Fruit fly (Drosophila melanogaster) whole organism, prepupa: ENCODE measurements around the gene disp.

ENCODE experiments used
- Blimp-1 ChIP-seq: fragments of 200-800 bp; sonication (Bioruptor generic); optimal IDR thresholded peaks from 3 replicates; lab custom pipeline; 2017; ENCODE audit warnings: missing biosample characterization, missing genetic modification characterization, mild to moderate bottlenecking, moderate library complexity, missing genetic modification reagents
- CG10669 ChIP-seq: fragments of 200-800 bp; sonication (Bioruptor generic); optimal IDR thresholded peaks from 3 replicates; lab custom pipeline; 2018; ENCODE audit warnings: missing biosample characterization, mild to moderate bottlenecking, missing genetic modification characterization, moderate library complexity
- CG11294 ChIP-seq: fragments of 200-800 bp; sonication (Bioruptor generic); IDR thresholded peaks from 2 replicates; pipeline ENCODE4 v1.3.6; 2022; ENCODE audit warnings: missing biosample characterization, missing genetic modification characterization
- CG11762 ChIP-seq: fragments of 200-800 bp; sonication (Bioruptor generic); optimal IDR thresholded peaks from 3 replicates; lab custom pipeline; 2016; ENCODE audit warnings: missing biosample characterization, missing genetic modification characterization; ENCODE audit not compliant: insufficient read depth
- CG11902 ChIP-seq: fragments of 200-800 bp; sonication (Bioruptor generic); optimal IDR thresholded peaks from 3 replicates; lab custom pipeline; 2016; ENCODE audit warnings: missing biosample characterization, missing genetic modification characterization
- CG15336 ChIP-seq: fragments of 200-800 bp; sonication (Bioruptor generic); IDR thresholded peaks from 2 replicates; pipeline ENCODE4 v1.3.6; 2022; ENCODE audit warnings: missing biosample characterization, missing genetic modification characterization
- CG1621 ChIP-seq: fragments of 200-800 bp; sonication (Bioruptor generic); optimal IDR thresholded peaks from 3 replicates; lab custom pipeline; 2018; ENCODE audit warnings: missing biosample characterization, mild to moderate bottlenecking, missing genetic modification characterization
- CG16779 ChIP-seq: fragments of 200-800 bp; sonication (Bioruptor generic); optimal IDR thresholded peaks from 3 replicates; lab custom pipeline; 2017; ENCODE audit warnings: missing biosample characterization, mild to moderate bottlenecking, missing genetic modification characterization
- CG31627 ChIP-seq: fragments of 200-800 bp; sonication (Bioruptor generic); optimal IDR thresholded peaks from 3 replicates; lab custom pipeline; 2016; ENCODE audit warnings: missing biosample characterization, missing genetic modification characterization
- CG32006 ChIP-seq: fragments of 200-800 bp; sonication (Bioruptor generic); optimal IDR thresholded peaks from 3 replicates; lab custom pipeline; 2017; ENCODE audit warnings: missing biosample characterization, mild to moderate bottlenecking, missing genetic modification characterization
- CG3919 ChIP-seq: fragments of 200-800 bp; sonication (Bioruptor generic); optimal IDR thresholded peaks from 3 replicates; lab custom pipeline; 2016; ENCODE audit warnings: missing biosample characterization, missing genetic modification characterization
- CG6163 ChIP-seq: fragments of 200-800 bp; sonication (Bioruptor generic); IDR thresholded peaks from 3 replicates; pipeline ENCODE4 v1.3.6; 2022; ENCODE audit warnings: missing biosample characterization, missing genetic modification characterization
- CG6276 ChIP-seq: fragments of 200-800 bp; sonication (Bioruptor generic); optimal IDR thresholded peaks from 2 replicates; lab custom pipeline; 2017; ENCODE audit warnings: missing biosample characterization, mild to moderate bottlenecking, missing genetic modification characterization
- CG6792 ChIP-seq: fragments of 200-800 bp; sonication (Bioruptor generic); optimal IDR thresholded peaks from 3 replicates; lab custom pipeline; 2016; ENCODE audit warnings: missing biosample characterization, missing genetic modification characterization
- CG6808 ChIP-seq: fragments of 200-800 bp; sonication (Bioruptor generic); optimal IDR thresholded peaks from 3 replicates; lab custom pipeline; 2017; ENCODE audit warnings: missing biosample characterization, missing genetic modification characterization, mild to moderate bottlenecking, moderate library complexity, missing genetic modification reagents
- CG8119 ChIP-seq: fragments of 200-800 bp; sonication (Bioruptor generic); IDR thresholded peaks from 3 replicates; pipeline ENCODE4 v1.3.6; 2022; ENCODE audit warnings: missing biosample characterization, missing genetic modification characterization
- CG8319 ChIP-seq: fragments of 200-800 bp; sonication (Bioruptor generic); optimal IDR thresholded peaks from 3 replicates; lab custom pipeline; 2016; ENCODE audit warnings: missing biosample characterization, missing genetic modification characterization
- CG8632 ChIP-seq: fragments of 200-800 bp; sonication (Bioruptor generic); optimal IDR thresholded peaks from 3 replicates; lab custom pipeline; 2016; ENCODE audit warnings: missing biosample characterization, missing genetic modification characterization
- Eip75B ChIP-seq: fragments of 200-800 bp; sonication (Bioruptor generic); optimal IDR thresholded peaks from 3 replicates; lab custom pipeline; 2016; ENCODE audit warnings: missing biosample characterization, missing genetic modification characterization
- Eip78C ChIP-seq: fragments of 200-800 bp; sonication (Bioruptor generic); peaks from one replicate; lab custom pipeline; 2016; ENCODE audit warnings: missing biosample characterization, missing genetic modification characterization
- Eip93F ChIP-seq: fragments of 200-800 bp; sonication (Bioruptor generic); optimal IDR thresholded peaks from 2 replicates; lab custom pipeline; 2016; ENCODE audit warnings: missing biosample characterization, mild to moderate bottlenecking, missing genetic modification characterization
- Ets21C ChIP-seq: fragments of 200-800 bp; sonication (Bioruptor generic); optimal IDR thresholded peaks from 3 replicates; lab custom pipeline; 2016; ENCODE audit warnings: missing biosample characterization, missing genetic modification characterization
- Hr38 ChIP-seq: sonication (Bioruptor generic); optimal IDR thresholded peaks from 2 replicates; lab custom pipeline; 2016; ENCODE audit warnings: missing biosample characterization, missing genetic modification characterization
- Hr39 ChIP-seq: fragments of 200-800 bp; sonication (Bioruptor generic); optimal IDR thresholded peaks from 2 replicates; lab custom pipeline; 2016; ENCODE audit warnings: missing biosample characterization, missing genetic modification characterization
- Hr4 ChIP-seq: fragments of 200-800 bp; sonication (Bioruptor generic); optimal IDR thresholded peaks from 3 replicates; lab custom pipeline; 2016; ENCODE audit warnings: missing biosample characterization, missing genetic modification characterization
- Lpt ChIP-seq: fragments of 200-800 bp; sonication (Bioruptor generic); optimal IDR thresholded peaks from 3 replicates; lab custom pipeline; 2016; ENCODE audit warnings: missing biosample characterization, missing genetic modification characterization
- Met ChIP-seq: fragments of 200-800 bp; sonication (Bioruptor generic); optimal IDR thresholded peaks from 3 replicates; lab custom pipeline; 2016; ENCODE audit warnings: missing biosample characterization, missing genetic modification characterization
- OdsH ChIP-seq: fragments of 200-800 bp; sonication (Bioruptor generic); optimal IDR thresholded peaks from 3 replicates; lab custom pipeline; 2016; ENCODE audit warnings: missing biosample characterization, missing genetic modification characterization
- Sox14 ChIP-seq: fragments of 200-800 bp; sonication (Bioruptor generic); optimal IDR thresholded peaks from 3 replicates; lab custom pipeline; 2016; ENCODE audit warnings: missing biosample characterization, missing genetic modification characterization
- Sox15 ChIP-seq: fragments of 200-800 bp; sonication (Bioruptor generic); optimal IDR thresholded peaks from 3 replicates; lab custom pipeline; 2016; ENCODE audit warnings: missing biosample characterization, missing genetic modification characterization
- achi ChIP-seq: fragments of 200-800 bp; sonication (Bioruptor generic); optimal IDR thresholded peaks from 3 replicates; lab custom pipeline; 2016; ENCODE audit warnings: missing biosample characterization, missing genetic modification characterization
- cyc ChIP-seq: fragments of 200-800 bp; sonication (Bioruptor generic); optimal IDR thresholded peaks from 3 replicates; lab custom pipeline; 2016; ENCODE audit warnings: missing biosample characterization, missing genetic modification characterization
- eg ChIP-seq: fragments of 200-800 bp; sonication (Bioruptor generic); IDR thresholded peaks from 3 replicates; pipeline ENCODE4 v1.3.6; 2022; ENCODE audit warnings: missing biosample characterization, missing genetic modification characterization
- esn ChIP-seq: fragments of 200-800 bp; sonication (Bioruptor generic); optimal IDR thresholded peaks from 2 replicates; lab custom pipeline; 2016; ENCODE audit warnings: missing biosample characterization, mild to moderate bottlenecking, missing genetic modification characterization, moderate library complexity
- fd59A ChIP-seq: fragments of 200-800 bp; sonication (Bioruptor generic); optimal IDR thresholded peaks from 2 replicates; lab custom pipeline; 2017; ENCODE audit warnings: missing biosample characterization, mild to moderate bottlenecking, missing genetic modification characterization, missing genetic modification reagents
- fd85E ChIP-seq: fragments of 200-800 bp; sonication (Bioruptor generic); optimal IDR thresholded peaks from 3 replicates; lab custom pipeline; 2016; ENCODE audit warnings: missing biosample characterization, missing genetic modification characterization
- lz ChIP-seq: fragments of 200-800 bp; sonication (Bioruptor generic); optimal IDR thresholded peaks from 3 replicates; lab custom pipeline; 2016; ENCODE audit warnings: missing biosample characterization, missing genetic modification characterization
- net ChIP-seq: fragments of 200-800 bp; sonication (Bioruptor generic); optimal IDR thresholded peaks from 3 replicates; lab custom pipeline; 2016; ENCODE audit warnings: missing biosample characterization, missing genetic modification characterization
- salr ChIP-seq, 2 experiments: fragments of 200-800 bp; sonication (Bioruptor generic); optimal IDR thresholded peaks; 3 replicates each; lab custom pipeline; 2016 to 2018; ENCODE audit warnings: missing biosample characterization in 2 of 2, missing genetic modification characterization in 2 of 2, mild to moderate bottlenecking in 1 of 2
- ss ChIP-seq, 2 experiments: fragments of 200-800 bp; sonication (Bioruptor generic); optimal IDR thresholded peaks; 2 replicates in 1 of 2; 3 replicates in 1 of 2; lab custom pipeline; 2017 to 2018; ENCODE audit warnings: mild to moderate bottlenecking in 2 of 2, missing biosample characterization in 2 of 2, missing genetic modification characterization in 2 of 2, moderate library complexity in 1 of 2
- svp ChIP-seq: fragments of 200-800 bp; sonication (Bioruptor generic); peaks from one replicate; lab custom pipeline; 2016; ENCODE audit warnings: missing biosample characterization, missing genetic modification characterization
- topi ChIP-seq: fragments of 200-800 bp; sonication (Bioruptor generic); optimal IDR thresholded peaks from 3 replicates; lab custom pipeline; 2016; ENCODE audit warnings: missing biosample characterization, missing genetic modification characterization
- vri ChIP-seq: fragments of 200-800 bp; sonication (Bioruptor generic); optimal IDR thresholded peaks from 3 replicates; lab custom pipeline; 2016; ENCODE audit warnings: missing biosample characterization, mild to moderate bottlenecking, missing genetic modification characterization

Gene disp

dm6 chr3R:5824456-5824855 lies 31.7 kb downstream of the disp start, which contains the start of the genes Sec20 and dgrn (continued):
- TF ChIP-seq salr (GFP tag; optimal IDR thresholded peaks at IDR 0.05; lab: Kevin White, UChicago) (no peak), Eip93F (GFP tag; lab: Kevin White, UChicago) (peak; percentile 52), Blimp-1 (GFP tag; lab: Kevin White, UChicago) (no peak), topi (GFP tag; lab: Kevin White, UChicago) (peak; percentile 64), lz (GFP tag; lab: Kevin White, UChicago) (peak; percentile 66), CG8119 (GFP tag; lab: Robert Waterston, UW) (no peak), CG3919 (GFP tag; lab: Kevin White, UChicago) (no peak), CG11762 (peak; percentile 19), CG11902 (GFP tag; lab: Kevin White, UChicago) (peak; percentile 35), Hr39 (GFP tag; lab: Kevin White, UChicago) (peak; percentile 53), CG10669 (GFP tag; lab: Kevin White, UChicago) (no peak), fd85E (no peak), Eip75B (peak; percentile 50), Hr38 (no peak)

dm6 chr3R:5821750-5822149 lies 34.4 kb downstream of the disp start, which contains the start of gene CG46303:
TSS of gene CG46303 (plus strand) at chr3R:5821972.
- TF ChIP-seq esn (GFP tag; lab: Kevin White, UChicago): no peak
- no peak for TF ChIP-seq fd59A
- TF ChIP-seq CG10669 (GFP tag; lab: Kevin White, UChicago): no peak
- no peak for TF ChIP-seq CG8319
- no peak for TF ChIP-seq OdsH
- TF ChIP-seq fd85E: no peak
- no peak for TF ChIP-seq CG6792
- TF ChIP-seq lz (GFP tag; lab: Kevin White, UChicago): no peak
- TF ChIP-seq CG16779: no peak
- TF ChIP-seq Met (GFP tag; lab: Kevin White, UChicago): no peak
- TF ChIP-seq eg (GFP tag; lab: Robert Waterston, UW): no peak
- TF ChIP-seq cyc (GFP tag; lab: Kevin White, UChicago): no peak
- TF ChIP-seq Sox14: no peak
- TF ChIP-seq CG11294 (GFP tag; lab: Robert Waterston, UW): no peak
- no peak for TF ChIP-seq Lpt (GFP tag; lab: Kevin White, UChicago)
- TF ChIP-seq CG3919 (GFP tag; lab: Kevin White, UChicago): no peak
- TF ChIP-seq CG6276 (GFP tag; lab: Kevin White, UChicago): no peak
- TF ChIP-seq CG8632 (GFP tag; lab: Kevin White, UChicago): no peak

- no peak for TF ChIP-seq fd59A
- TF ChIP-seq Eip78C (GFP tag; lab: Kevin White, UChicago): peak; percentile 61
- TF ChIP-seq fd85E: no peak
Observed at dm6 chr3R:5821243-5821642, 34.9 kb downstream of the disp start, which contains the start of gene Hpr1. TSS of gene Hpr1 (minus strand) at chr3R:5821440.

- TF ChIP-seq esn (GFP tag; lab: Kevin White, UChicago) (no peak), Ets21C (GFP tag; lab: Kevin White, UChicago) (no peak), CG1621 (tag; lab: Kevin White, UChicago) (peak; percentile 4), Eip93F (GFP tag; lab: Kevin White, UChicago) (no peak), CG31627 (no peak), CG6163 (GFP tag; lab: Robert Waterston, UW) (0 out of 3 replicates have a peak, but pooled peaks have one; percentile 23), CG8319 (no peak), Blimp-1 (GFP tag; lab: Kevin White, UChicago) (no peak), Eip75B (no peak), CG10669 (GFP tag; lab: Kevin White, UChicago) (no peak), svp (no peak), CG11294 (GFP tag; lab: Robert Waterston, UW) (no peak), CG32006 (no peak), salr (GFP tag; optimal IDR thresholded peaks at IDR 0.05; lab: Kevin White, UChicago) (no peak), Sox15 (GFP tag; lab: Kevin White, UChicago) (no peak), CG8119 (GFP tag; lab: Robert Waterston, UW) (no peak), fd85E (no peak), CG15336 (0 out of 2 replicates have a peak, but pooled peaks have one; percentile 32), ss (GFP tag; optimal IDR thresholded peaks at IDR 0.05; lab: Kevin White, UChicago) (peak in 1 of 2 experiments; percentile 83), eg (GFP tag; lab: Robert Waterston, UW) (peak; percentile 39; the same call in 1 of the 3 replicates), CG3919 (GFP tag; lab: Kevin White, UChicago) (no peak), Hr4 (GFP tag; lab: Kevin White, UChicago) (no peak), achi (no peak), Lpt (GFP tag; lab: Kevin White, UChicago) (no peak), Eip78C (GFP tag; lab: Kevin White, UChicago) (peak; percentile 59), vri (GFP tag; lab: Kevin White, UChicago) (no peak), CG6808 (no peak), OdsH (no peak), CG6276 (GFP tag; lab: Kevin White, UChicago) (no peak), net (GFP tag; lab: Kevin White, UChicago) (no peak)
- TF ChIP-seq, all 60 proteins: peak for 6
Observed at dm6 chr3R:5813157-5813659, 42.9 kb downstream of the disp start, which contains the start of gene CG42675. TSS of gene CG42675 (plus strand) at chr3R:5813609.
